Worm (Caenorhabditis elegans) whole organism, L1 larva: ENCODE measurements around the gene scl-2.

Source experiments
- ceh-82 ChIP-seq, 3 experiments: fragments of 150-350 bp in 1 of 3; sonication (generic microtip) in 2 of 3; optimal IDR thresholded peaks; 2 replicates each; lab custom pipeline; 2014 to 2017; ENCODE audit warnings: missing biosample characterization in 3 of 3, missing genetic modification characterization in 3 of 3
- fos-1 ChIP-seq: fragments of 150-350 bp; optimal IDR thresholded peaks from 2 replicates; lab custom pipeline; 2014; ENCODE audit warnings: missing biosample characterization, missing genetic modification characterization
- nhr-76 ChIP-seq: sonication (generic microtip); optimal IDR thresholded peaks from 2 replicates; lab custom pipeline; 2017; ENCODE audit warnings: missing biosample characterization, missing genetic modification characterization
- sptf-1 ChIP-seq: fragments of 150-350 bp; optimal IDR thresholded peaks from 2 replicates; lab custom pipeline; 2014; ENCODE audit warnings: missing biosample characterization, missing genetic modification characterization
- ztf-11 ChIP-seq, 2 experiments: sonication (generic microtip); optimal IDR thresholded peaks; 2 replicates each; lab custom pipeline; 2016 to 2017; ENCODE audit warnings: missing genetic modification characterization in 2 of 2, missing biosample characterization in 1 of 2, missing compliant biosample characterization in 1 of 2
- ztf-4 ChIP-seq: fragments of 150-350 bp; optimal IDR thresholded peaks from 2 replicates; lab custom pipeline; 2014; ENCODE audit warnings: missing biosample characterization, missing genetic modification characterization

- TF ChIP-seq fos-1 (tag; lab: Kevin White, UChicago) (no peak), nhr-76 (tag; lab: Kevin White, UChicago) (no peak), ztf-11 (tag; optimal IDR thresholded peaks at IDR 0.05; lab: Kevin White, UChicago) (no peak), sptf-1 (tag; lab: Kevin White, UChicago) (no peak), ceh-82 (tag; optimal IDR thresholded peaks at IDR 0.05; lab: Kevin White, UChicago) (no peak), ztf-4 (tag; lab: Kevin White, UChicago) (no peak)
Observed at ce11 chrIV:13063714-13064113, 6.2 kb downstream of the scl-2 start, which contains the start of gene scl-5.
